Fruit fly (Drosophila melanogaster): ENCODE data around the gene CG15210.
A peak's percentile ranks its signal among the peaks of the same experiment; 100 is the strongest.

Gene CG15210

DNA sequence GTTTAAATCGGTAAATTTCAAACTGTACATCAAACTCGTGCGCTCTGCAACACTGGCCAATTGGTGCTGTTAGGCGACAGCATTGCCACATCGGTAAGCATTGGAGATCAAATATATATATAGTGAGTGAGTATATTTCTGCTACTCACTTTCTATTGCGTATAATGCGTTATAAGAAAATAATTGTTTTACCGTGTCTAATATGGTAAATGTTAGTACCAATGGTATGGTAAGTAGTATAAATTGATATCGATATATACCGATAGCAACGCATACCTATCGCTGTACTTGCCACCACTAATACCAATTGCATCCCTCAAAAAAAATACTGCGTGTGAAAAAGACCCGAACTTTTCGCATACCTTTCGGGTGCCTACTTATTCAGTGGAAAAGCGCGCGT is 18.3 kb downstream of the CG15210 start, which contains the start of the genes sofe and CG2186 (continued):
- TF ChIP-seq Nf-YA (GFP tag; IDR thresholded peaks at IDR 0.05), result no peak
- TF ChIP-seq Atf3 (GFP tag; optimal IDR thresholded peaks at IDR 0.05), result peak; percentile 3
- TF ChIP-seq dan (GFP tag; IDR thresholded peaks at IDR 0.05), result no peak
- TF ChIP-seq klu (GFP tag; IDR thresholded peaks at IDR 0.05), result no peak
- peak; percentile 28 for TF ChIP-seq CHES-1-like (GFP tag; optimal IDR thresholded peaks at IDR 0.05)
- peak; percentile 55 for TF ChIP-seq CG17361 (GFP tag; IDR thresholded peaks at IDR 0.05)
- TF ChIP-seq fd3F (GFP tag; optimal IDR thresholded peaks at IDR 0.05), result no peak
- no peak for TF ChIP-seq luna (GFP tag; optimal IDR thresholded peaks at IDR 0.05)
- TF ChIP-seq Hand (GFP tag; optimal IDR thresholded peaks at IDR 0.05), result no peak
- TF ChIP-seq MESR4 (GFP tag; optimal IDR thresholded peaks at IDR 0.05), result no peak
- no peak for TF ChIP-seq CG8478 (optimal IDR thresholded peaks at IDR 0.05)
- TF ChIP-seq CG9437 (GFP tag; optimal IDR thresholded peaks at IDR 0.05), result no peak
- peak; percentile 36 for TF ChIP-seq CG13624 (GFP tag; optimal IDR thresholded peaks at IDR 0.05)
- peak; percentile 27 for TF ChIP-seq CG10543 (GFP tag; optimal IDR thresholded peaks at IDR 0.05)
- TF ChIP-seq CG10321 (GFP tag; IDR thresholded peaks at IDR 0.05), result no peak
- TF ChIP-seq lola (GFP tag; optimal IDR thresholded peaks at IDR 0.05), result peak in 1 of 3 experiments; percentile 24
- TF ChIP-seq Ets65A (GFP tag), result peak; percentile 53
- no peak for TF ChIP-seq GATAe (GFP tag; conservative IDR thresholded peaks at IDR 0.05)
- TF ChIP-seq CG15073 (GFP tag; optimal IDR thresholded peaks at IDR 0.05), result no peak
- TF ChIP-seq CG13287 (GFP tag; IDR thresholded peaks at IDR 0.05; ENCODE audit: partially characterized antibody), result peak; percentile 91
- peak; percentile 57 for TF ChIP-seq CG13775 (GFP tag; optimal IDR thresholded peaks at IDR 0.05)
- no peak for TF ChIP-seq lov (optimal IDR thresholded peaks at IDR 0.05)
- TF ChIP-seq lov (GFP tag; IDR thresholded peaks at IDR 0.05), result no peak
- no peak for TF ChIP-seq CG6854 (GFP tag; optimal IDR thresholded peaks at IDR 0.05)
- TF ChIP-seq CG6175 (GFP tag; IDR thresholded peaks at IDR 0.05), result no peak
- TF ChIP-seq fru (optimal IDR thresholded peaks at IDR 0.05), result no peak
- no peak for TF ChIP-seq ftz-f1 (GFP tag; optimal IDR thresholded peaks at IDR 0.05)
- TF ChIP-seq CG7372 (GFP tag; IDR thresholded peaks at IDR 0.05), result 0 out of 2 replicates have a peak, but pooled peaks have one; percentile 14
- peak; percentile 6 for TF ChIP-seq CG15479 (GFP tag; optimal IDR thresholded peaks at IDR 0.05)
- TF ChIP-seq fd96Cb (tag; optimal IDR thresholded peaks at IDR 0.05), result peak; percentile 5
- peak; percentile 45 for TF ChIP-seq CG9817 (tag; optimal IDR thresholded peaks at IDR 0.05)
- peak; percentile 44 for TF ChIP-seq az2 (GFP tag; optimal IDR thresholded peaks at IDR 0.05)
- no peak for TF ChIP-seq sim (GFP tag; IDR thresholded peaks at IDR 0.05)
- peak; percentile 91 for TF ChIP-seq Myb (GFP tag; optimal IDR thresholded peaks at IDR 0.05)
- TF ChIP-seq abd-A (tag; optimal IDR thresholded peaks at IDR 0.05), result no peak
- TF ChIP-seq p53 (GFP tag; optimal IDR thresholded peaks at IDR 0.05), result no peak
- no peak for TF ChIP-seq bcd (GFP tag; optimal IDR thresholded peaks at IDR 0.05)
- no peak for TF ChIP-seq cwo (GFP tag; optimal IDR thresholded peaks at IDR 0.05)
- TF ChIP-seq exex (tag; optimal IDR thresholded peaks at IDR 0.05), result no peak
- peak; percentile 16 for TF ChIP-seq CG3281 (GFP tag; optimal IDR thresholded peaks at IDR 0.05)
- TF ChIP-seq otp (GFP tag; IDR thresholded peaks at IDR 0.05), result no peak
- TF ChIP-seq shn (GFP tag; optimal IDR thresholded peaks at IDR 0.05), result peak; percentile 42
- peak; percentile 68 for TF ChIP-seq Ptx1 (GFP tag; IDR thresholded peaks at IDR 0.05)
- no peak for TF ChIP-seq CG34376 (GFP tag; optimal IDR thresholded peaks at IDR 0.05)
- TF ChIP-seq CG3838 (GFP tag; optimal IDR thresholded peaks at IDR 0.05), result no peak
- TF ChIP-seq CG14710 (tag; optimal IDR thresholded peaks at IDR 0.05), result peak; percentile 82
- peak; percentile 80 for TF ChIP-seq CG30403 (GFP tag; optimal IDR thresholded peaks at IDR 0.05)
- no peak for TF ChIP-seq Mrtf (GFP tag; IDR thresholded peaks at IDR 0.05)
- no peak for TF ChIP-seq CG7987 (GFP tag; optimal IDR thresholded peaks at IDR 0.05)
- TF ChIP-seq E2f1 (GFP tag; IDR thresholded peaks at IDR 0.05), result peak; percentile 23; the same call in 1 of the 2 replicates
- peak; percentile 52 for TF ChIP-seq dmrt11E (tag; optimal IDR thresholded peaks at IDR 0.05)
- peak; percentile 29 for TF ChIP-seq CG18262 (tag; optimal IDR thresholded peaks at IDR 0.05)

Measured in whole organism, embryonic.